Worm (Caenorhabditis elegans) whole organism, L4/young adult: ENCODE data around the gene T02B11.4.

Experiments
- W03F9.2 ChIP-seq: fragments of 150-350 bp; optimal IDR thresholded peaks from 2 replicates; lab custom pipeline; 2014; ENCODE audit warnings: missing biosample characterization, missing genetic modification characterization
- dao-5 ChIP-seq: sonication (generic microtip); optimal IDR thresholded peaks from 2 replicates; lab custom pipeline; 2016; ENCODE audit warnings: missing genotype, missing genetic modification characterization, moderate library complexity, missing compliant biosample characterization
- him-1 ChIP-seq: sonication (generic microtip); optimal IDR thresholded peaks from 2 replicates; lab custom pipeline; 2016; ENCODE audit warnings: missing genotype, missing genetic modification reagents, missing genetic modification characterization, missing compliant biosample characterization

DNA sequence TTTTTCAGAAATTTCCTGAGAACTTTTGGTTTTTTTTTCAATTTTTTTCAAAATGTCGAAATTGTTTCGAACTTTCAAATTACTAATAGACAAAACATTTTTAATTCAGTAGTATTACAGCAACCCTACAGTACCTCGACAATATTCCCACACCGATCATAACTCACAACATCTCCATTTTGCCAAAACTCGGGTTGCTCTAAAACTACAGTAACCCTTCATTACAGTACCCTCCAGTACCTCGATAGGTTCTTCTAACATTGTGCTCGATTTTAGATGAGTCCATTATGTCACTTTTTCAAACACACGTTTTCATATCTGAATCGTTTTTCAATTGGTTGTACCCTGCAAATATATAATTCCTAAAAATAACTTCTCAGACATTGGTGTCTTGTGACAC is 21.9 kb downstream of the T02B11.4 start:
- TF ChIP-seq dao-5 (tag; lab: Kevin White, UChicago) (no peak), him-1 (tag; lab: Kevin White, UChicago) (no peak), W03F9.2 (tag; lab: Kevin White, UChicago) (no peak)
